Worm (Caenorhabditis elegans) whole organism, early embryonic: Measurements from ENCODE around the gene ZK622.5.

Experiments
- ama-1 ChIP-seq: fragments of 150-350 bp; optimal IDR thresholded peaks from 2 replicates; lab custom pipeline; 2014
- tbx-37 ChIP-seq: fragments of 200-800 bp; sonication (Bioruptor generic); conservative IDR thresholded peaks from 2 replicates; pipeline ENCODE4 v1.3.6; 2022; ENCODE audit warnings: missing genetic modification reagents, missing genetic modification characterization, missing compliant biosample characterization

DNA sequence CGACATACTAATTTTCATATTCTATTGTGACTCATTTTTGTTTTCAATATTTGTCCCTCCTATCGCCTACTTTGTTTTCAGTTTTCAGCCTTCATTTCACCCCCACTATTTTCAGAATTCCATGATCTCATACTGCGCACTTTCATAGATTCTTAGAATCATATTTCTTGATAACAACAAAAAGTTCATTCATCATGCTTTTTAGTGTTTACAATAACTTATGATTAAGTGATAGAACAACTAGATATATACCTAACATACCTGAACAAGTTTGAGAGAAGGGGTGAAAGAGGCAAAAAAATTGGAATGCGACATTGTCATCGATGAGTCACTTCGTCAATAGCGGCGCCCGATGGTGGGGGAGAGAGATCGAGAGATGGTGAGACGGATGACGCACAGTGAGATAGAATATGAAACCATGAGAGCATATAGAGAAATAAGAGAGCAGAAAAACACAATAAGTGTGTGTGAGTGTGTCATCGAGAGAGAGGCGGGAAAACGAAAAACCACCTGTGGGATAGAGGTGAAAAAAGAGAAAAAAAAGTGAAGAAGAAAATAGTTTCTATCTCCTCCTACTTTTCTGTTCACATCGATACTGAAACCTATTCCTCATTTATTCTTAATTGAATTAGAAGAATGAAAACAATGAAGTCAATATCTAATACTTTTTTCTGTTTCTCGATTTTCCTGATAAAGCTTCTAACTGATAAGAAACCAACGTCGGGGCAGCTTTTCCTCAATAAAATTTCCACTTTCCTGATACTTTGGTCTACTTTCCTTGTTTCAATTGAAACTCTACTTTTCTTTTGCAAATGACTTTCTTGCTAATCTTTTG lies 47.6 kb downstream of the ZK622.5 start:
- no peak for TF ChIP-seq ama-1 (lab: Kevin White, UChicago)
- TF ChIP-seq tbx-37: no peak
